Worm (Caenorhabditis elegans) whole organism, midembryonic: ENCODE measurements around the gene swt-6.

Experiments
- T22C8.4 ChIP-seq: fragments of 200-800 bp; sonication (Bioruptor generic); IDR thresholded peaks from 2 replicates; pipeline ENCODE4 v1.3.6; 2022; ENCODE audit warnings: missing genetic modification characterization, missing compliant biosample characterization
- cog-1 ChIP-seq: sonication (generic microtip); optimal IDR thresholded peaks from 2 replicates; lab custom pipeline; 2016; ENCODE audit warnings: missing genetic modification characterization, missing compliant biosample characterization
- flt-1 ChIP-seq: fragments of 200-800 bp; sonication (Bioruptor generic); IDR thresholded peaks from 2 replicates; pipeline ENCODE4 v1.3.6; 2022; ENCODE audit warnings: missing genetic modification characterization, missing compliant biosample characterization
- klf-2 ChIP-seq: fragments of 200-800 bp; sonication (Bioruptor generic); conservative IDR thresholded peaks from 2 replicates; pipeline ENCODE4 v1.3.6; 2022; ENCODE audit warnings: missing genetic modification reagents, missing genetic modification characterization, missing compliant biosample characterization
- med-1 ChIP-seq: sonication (generic microtip); optimal IDR thresholded peaks from 2 replicates; lab custom pipeline; 2017; ENCODE audit warnings: missing genetic modification characterization, mild to moderate bottlenecking, missing compliant biosample characterization, antibody characterized with exemption, missing genetic modification reagents; ENCODE audit not compliant: insufficient read depth
- ref-1 ChIP-seq: fragments of 200-800 bp; sonication (Bioruptor generic); conservative IDR thresholded peaks from 2 replicates; pipeline ENCODE4 v1.3.6; 2022; ENCODE audit warnings: missing genetic modification reagents, missing genetic modification characterization, missing compliant biosample characterization
- tab-1 ChIP-seq: fragments of 200-800 bp; sonication (Bioruptor generic); IDR thresholded peaks from 2 replicates; pipeline ENCODE4 v1.3.6; 2022; ENCODE audit warnings: missing genetic modification characterization, missing compliant biosample characterization
- ztf-29 ChIP-seq: fragments of 200-800 bp; sonication (Bioruptor generic); IDR thresholded peaks from 2 replicates; pipeline ENCODE4 v1.3.6; 2022; ENCODE audit warnings: missing genetic modification reagents, missing genetic modification characterization, missing compliant biosample characterization

- TF ChIP-seq med-1 (GFP tag; lab: Kevin White, UChicago) (no peak), T22C8.4 (GFP tag; lab: Robert Waterston, UW) (no peak), cog-1 (no peak), flt-1 (GFP tag; lab: Robert Waterston, UW) (no peak), ztf-29 (no peak), ref-1 (GFP tag; lab: Robert Waterston, UW) (no peak), tab-1 (GFP tag; lab: Robert Waterston, UW) (no peak), klf-2 (GFP tag; lab: Robert Waterston, UW) (no peak)
These were observed 17.3 kb upstream of the swt-6 start, which contains the start of gene srw-145 for ce11 chrV:13936850-13937249.
